Fruit fly (Drosophila melanogaster) whole organism, embryonic: ENCODE measurements around the gene Gem2.

Experiments used
- Abd-B ChIP-seq: fragments of 200-800 bp; sonication (Bioruptor generic); optimal IDR thresholded peaks from 2 replicates; lab custom pipeline; 2018; ENCODE audit warnings: missing biosample characterization, mild to moderate bottlenecking, missing genetic modification characterization, moderate library complexity
- CG10462 ChIP-seq: fragments of 200-800 bp; sonication (Bioruptor generic); optimal IDR thresholded peaks from 2 replicates; lab custom pipeline; 2016; ENCODE audit warnings: missing biosample characterization, missing genetic modification characterization
- CG12071 ChIP-seq: fragments of 200-800 bp; sonication (Bioruptor generic); optimal IDR thresholded peaks from 3 replicates; lab custom pipeline; 2018; ENCODE audit warnings: missing biosample characterization, mild to moderate bottlenecking, missing genetic modification characterization
- CG12744 ChIP-seq: fragments of 200-800 bp; sonication (Bioruptor generic); optimal IDR thresholded peaks from 2 replicates; lab custom pipeline; 2016; ENCODE audit warnings: missing biosample characterization, missing genetic modification characterization
- CG13123 ChIP-seq: fragments of 200-800 bp; sonication (Bioruptor generic); optimal IDR thresholded peaks from 2 replicates; lab custom pipeline; 2016; ENCODE audit warnings: missing biosample characterization, missing genetic modification characterization
- CG14441 ChIP-seq: fragments of 200-800 bp; sonication (Bioruptor generic); IDR thresholded peaks from 2 replicates; pipeline ENCODE4 v1.3.6; 2022; ENCODE audit warnings: missing biosample characterization, missing genetic modification characterization
- CG14860 ChIP-seq: fragments of 200-800 bp; sonication (Bioruptor generic); IDR thresholded peaks from 3 replicates; pipeline ENCODE4 v1.3.6; 2022; ENCODE audit warnings: missing biosample characterization, missing genetic modification characterization; ENCODE audit not compliant: partially characterized antibody
- CG15601 ChIP-seq: fragments of 200-800 bp; sonication (Bioruptor generic); optimal IDR thresholded peaks from 3 replicates; lab custom pipeline; 2019; ENCODE audit warnings: missing biosample characterization, mild to moderate bottlenecking, missing genetic modification characterization, moderate library complexity
- CG16863 ChIP-seq: fragments of 200-800 bp; sonication (Bioruptor generic); optimal IDR thresholded peaks from 3 replicates; lab custom pipeline; 2016; ENCODE audit warnings: missing biosample characterization, missing genetic modification characterization
- CG17385 ChIP-seq: fragments of 200-800 bp; sonication (Bioruptor generic); optimal IDR thresholded peaks from 3 replicates; lab custom pipeline; 2018; ENCODE audit warnings: missing biosample characterization, mild to moderate bottlenecking, missing genetic modification characterization
- CG17612 ChIP-seq: fragments of 200-800 bp; sonication (Bioruptor generic); IDR thresholded peaks from 2 replicates; pipeline ENCODE4 v1.3.6; 2022; ENCODE audit warnings: missing biosample characterization, missing genetic modification characterization
- CG2116 ChIP-seq: fragments of 200-800 bp; sonication (Bioruptor generic); optimal IDR thresholded peaks from 3 replicates; lab custom pipeline; 2018; ENCODE audit warnings: missing biosample characterization, mild to moderate bottlenecking, missing genetic modification characterization
- CG3163 ChIP-seq: fragments of 200-800 bp; sonication (Bioruptor generic); optimal IDR thresholded peaks from 3 replicates; lab custom pipeline; 2016; ENCODE audit warnings: missing biosample characterization, missing genetic modification characterization
- CG32532 ChIP-seq: fragments of 200-800 bp; sonication (Bioruptor generic); IDR thresholded peaks from 2 replicates; pipeline ENCODE4 v1.3.6; 2022; ENCODE audit warnings: missing biosample characterization, missing genetic modification characterization
- CG4424 ChIP-seq: fragments of 200-800 bp; sonication (Bioruptor generic); optimal IDR thresholded peaks from 3 replicates; lab custom pipeline; 2016; ENCODE audit warnings: missing biosample characterization, missing genetic modification characterization
- CG6254 ChIP-seq: fragments of 200-800 bp; sonication (Bioruptor generic); optimal IDR thresholded peaks from 3 replicates; lab custom pipeline; 2017; ENCODE audit warnings: mild to moderate bottlenecking, missing biosample characterization, missing genetic modification reagents, missing genetic modification characterization
- CG6654 ChIP-seq: fragments of 200-800 bp; sonication (Bioruptor generic); optimal IDR thresholded peaks from 2 replicates; lab custom pipeline; 2017; ENCODE audit warnings: missing biosample characterization, mild to moderate bottlenecking, missing genetic modification characterization
- CG6791 ChIP-seq: fragments of 200-800 bp; sonication (Bioruptor generic); IDR thresholded peaks from 3 replicates; pipeline ENCODE4 v1.3.6; 2022; ENCODE audit warnings: missing biosample characterization, missing genetic modification characterization; ENCODE audit not compliant: partially characterized antibody
- CG7271 ChIP-seq: fragments of 200-800 bp; sonication (Bioruptor generic); optimal IDR thresholded peaks from 2 replicates; lab custom pipeline; 2018; ENCODE audit warnings: missing biosample characterization, mild to moderate bottlenecking, missing genetic modification characterization, moderate library complexity
- CG7745 ChIP-seq: fragments of 200-800 bp; sonication (Bioruptor generic); optimal IDR thresholded peaks from 2 replicates; lab custom pipeline; 2018; ENCODE audit warnings: missing biosample characterization, mild to moderate bottlenecking, missing genetic modification characterization, moderate library complexity
- CG7786 ChIP-seq: fragments of 200-800 bp; sonication (Bioruptor generic); optimal IDR thresholded peaks from 2 replicates; lab custom pipeline; 2016; ENCODE audit warnings: missing biosample characterization, missing genetic modification characterization
- CG8089 ChIP-seq: fragments of 200-800 bp; sonication (Bioruptor generic); optimal IDR thresholded peaks from 3 replicates; lab custom pipeline; 2016; ENCODE audit warnings: missing biosample characterization, missing genetic modification characterization
- CG9797 ChIP-seq: fragments of 200-800 bp; sonication (Bioruptor generic); optimal IDR thresholded peaks from 3 replicates; lab custom pipeline; 2018; ENCODE audit warnings: missing biosample characterization, mild to moderate bottlenecking, missing genetic modification characterization
- CkIIα-i1 ChIP-seq: fragments of 200-800 bp; sonication (Bioruptor generic); IDR thresholded peaks from 2 replicates; pipeline ENCODE4 v1.3.6; 2022; ENCODE audit warnings: missing biosample characterization, missing genetic modification characterization
- D19B ChIP-seq: fragments of 200-800 bp; sonication (Bioruptor generic); optimal IDR thresholded peaks from 2 replicates; lab custom pipeline; 2017; ENCODE audit warnings: missing biosample characterization, mild to moderate bottlenecking, missing genetic modification characterization
- Dll ChIP-seq: fragments of 200-800 bp; sonication (Bioruptor generic); IDR thresholded peaks from 4 replicates; pipeline ENCODE4 v1.3.6; 2022; ENCODE audit warnings: missing biosample characterization, missing genetic modification characterization; ENCODE audit not compliant: partially characterized antibody
- Ets65A ChIP-seq: fragments of 200-800 bp; sonication (Bioruptor generic); peaks from one replicate; lab custom pipeline; 2016; ENCODE audit warnings: missing biosample characterization, missing genetic modification characterization
- Fer3 ChIP-seq: fragments of 200-800 bp; sonication (Bioruptor generic); optimal IDR thresholded peaks from 2 replicates; lab custom pipeline; 2018; ENCODE audit warnings: missing biosample characterization, mild to moderate bottlenecking, missing genetic modification characterization, moderate library complexity
- Max ChIP-seq: fragments of 200-800 bp; sonication (Bioruptor generic); optimal IDR thresholded peaks from 2 replicates; lab custom pipeline; 2016; ENCODE audit warnings: missing biosample characterization, mild to moderate bottlenecking, missing genetic modification characterization
- Meics ChIP-seq: fragments of 200-800 bp; sonication (Bioruptor generic); optimal IDR thresholded peaks from 2 replicates; lab custom pipeline; 2017; ENCODE audit warnings: missing biosample characterization, mild to moderate bottlenecking, missing genetic modification characterization
- Six4 ChIP-seq: fragments of 200-800 bp; sonication (Bioruptor generic); optimal IDR thresholded peaks from 2 replicates; lab custom pipeline; 2016; ENCODE audit warnings: missing biosample characterization, missing genetic modification characterization
- YL-1 ChIP-seq: fragments of 200-800 bp; sonication (Bioruptor generic); optimal IDR thresholded peaks from 3 replicates; lab custom pipeline; 2017; ENCODE audit warnings: missing biosample characterization, mild to moderate bottlenecking, missing genetic modification characterization
- bab2 ChIP-seq: fragments of 200-800 bp; sonication (Bioruptor generic); optimal IDR thresholded peaks from 2 replicates; lab custom pipeline; 2016; ENCODE audit warnings: missing biosample characterization, missing genetic modification characterization
- br ChIP-seq: fragments of >200 bp; optimal IDR thresholded peaks from 2 replicates; lab custom pipeline; 2017
- btn ChIP-seq: fragments of 200-800 bp; sonication (Bioruptor generic); optimal IDR thresholded peaks from 2 replicates; lab custom pipeline; 2016; ENCODE audit warnings: missing biosample characterization, missing genetic modification characterization
- ems ChIP-seq: fragments of 200-800 bp; sonication (Bioruptor generic); optimal IDR thresholded peaks from 3 replicates; lab custom pipeline; 2016; ENCODE audit warnings: missing biosample characterization, missing genetic modification characterization
- en ChIP-seq: fragments of 200-800 bp; sonication (Bioruptor generic); optimal IDR thresholded peaks from 2 replicates; lab custom pipeline; 2016; ENCODE audit warnings: missing biosample characterization, missing genetic modification characterization
- ftz-f1 ChIP-seq: fragments of 200-800 bp; sonication (Bioruptor generic); optimal IDR thresholded peaks from 2 replicates; lab custom pipeline; 2016; ENCODE audit warnings: missing biosample characterization, missing genetic modification characterization
- gce ChIP-seq: fragments of 200-800 bp; sonication (Bioruptor generic); IDR thresholded peaks from 3 replicates; pipeline ENCODE4 v1.3.6; 2022; ENCODE audit warnings: missing biosample characterization, missing genetic modification characterization
- grn ChIP-seq: fragments of 200-800 bp; sonication (Bioruptor generic); optimal IDR thresholded peaks from 3 replicates; lab custom pipeline; 2017; ENCODE audit warnings: missing biosample characterization, missing genetic modification characterization
- gro ChIP-seq: fragments of 200-800 bp; sonication (Bioruptor generic); optimal IDR thresholded peaks from 2 replicates; lab custom pipeline; 2016; ENCODE audit warnings: missing biosample characterization, missing genetic modification characterization
- kah ChIP-seq: fragments of 200-800 bp; sonication (Bioruptor generic); optimal IDR thresholded peaks from 2 replicates; lab custom pipeline; 2018; ENCODE audit warnings: missing biosample characterization, mild to moderate bottlenecking, missing genetic modification characterization
- nerfin-2 ChIP-seq: fragments of 200-800 bp; sonication (Bioruptor generic); IDR thresholded peaks from 2 replicates; pipeline ENCODE4 v1.3.6; 2022; ENCODE audit warnings: missing biosample characterization, missing genetic modification characterization; ENCODE audit not compliant: partially characterized antibody
- onecut ChIP-seq: fragments of 200-800 bp; sonication (Bioruptor generic); IDR thresholded peaks from 2 replicates; pipeline ENCODE4 v1.3.6; 2022; ENCODE audit warnings: missing biosample characterization, missing genetic modification characterization
- pita ChIP-seq: fragments of 200-800 bp; sonication (Bioruptor generic); optimal IDR thresholded peaks from 2 replicates; lab custom pipeline; 2017; ENCODE audit warnings: missing biosample characterization, mild to moderate bottlenecking, missing genetic modification characterization
- pros ChIP-seq: fragments of 200-800 bp; sonication (Bioruptor generic); optimal IDR thresholded peaks from 3 replicates; lab custom pipeline; 2019; ENCODE audit warnings: missing biosample characterization, mild to moderate bottlenecking, missing genetic modification characterization, moderate library complexity
- sens ChIP-seq: fragments of 200-800 bp; sonication (Bioruptor generic); peaks from one replicate; lab custom pipeline; 2016; ENCODE audit warnings: missing biosample characterization, missing genetic modification characterization
- sima ChIP-seq: fragments of 200-800 bp; sonication (Bioruptor generic); optimal IDR thresholded peaks from 2 replicates; lab custom pipeline; 2016; ENCODE audit warnings: missing biosample characterization, missing genetic modification characterization
- tap ChIP-seq: fragments of 200-800 bp; optimal IDR thresholded peaks from 3 replicates; lab custom pipeline; 2019; ENCODE audit warnings: missing biosample characterization, mild to moderate bottlenecking, missing genetic modification characterization, moderate library complexity
- tgo ChIP-seq: fragments of 200-800 bp; sonication (Bioruptor generic); IDR thresholded peaks from 3 replicates; pipeline ENCODE4 v1.3.6; 2022; ENCODE audit warnings: missing biosample characterization, missing genetic modification characterization
- ttk ChIP-seq: fragments of 200-800 bp; sonication (Bioruptor generic); IDR thresholded peaks from 2 replicates; pipeline ENCODE4 v2.1.2; 2022; ENCODE audit warnings: missing biosample characterization, missing genetic modification characterization
- wor ChIP-seq: fragments of 200-800 bp; sonication (Bioruptor generic); IDR thresholded peaks from 2 replicates; pipeline ENCODE4 v1.3.6; 2022; ENCODE audit warnings: missing biosample characterization, missing genetic modification characterization
- zfh2 ChIP-seq: fragments of 200-800 bp; sonication (Bioruptor generic); optimal IDR thresholded peaks from 2 replicates; lab custom pipeline; 2016; ENCODE audit warnings: missing biosample characterization, missing genetic modification characterization

Gem2 gene

dm6 chr3L:19097665-19098082 is 2.5 kb downstream of the Gem2 start, which contains the start of the genes Naxd and CG14079 (continued):
- TF ChIP-seq CG7271 (tag; lab: Kevin White, UChicago), result no peak
- no peak for TF ChIP-seq gro
- TF ChIP-seq Six4, result peak; percentile 17
- no peak for TF ChIP-seq ems (GFP tag; lab: Kevin White, UChicago)
- TF ChIP-seq Dll (GFP tag; lab: Robert Waterston, UW), result peak; percentile 39; the same call in 1 of the 4 replicates
- TF ChIP-seq en (GFP tag; lab: Kevin White, UChicago), result no peak
- peak; percentile 60; the same call in 2 of the 3 replicates for TF ChIP-seq tgo
- no peak for TF ChIP-seq onecut (GFP tag; lab: Robert Waterston, UW)
- no peak for TF ChIP-seq CG9797 (GFP tag; lab: Kevin White, UChicago)
- no peak for TF ChIP-seq Max (GFP tag; lab: Kevin White, UChicago)
- TF ChIP-seq sima (GFP tag; lab: Kevin White, UChicago), result no peak
- TF ChIP-seq zfh2 (GFP tag; lab: Kevin White, UChicago), result peak; percentile 42
- TF ChIP-seq grn (GFP tag; lab: Kevin White, UChicago), result no peak
- peak; percentile 41 for TF ChIP-seq Abd-B
- no peak for TF ChIP-seq CG6791 (GFP tag; lab: Robert Waterston, UW)
- TF ChIP-seq CG6254 (GFP tag; lab: Kevin White, UChicago), result no peak
- TF ChIP-seq Meics, result peak; percentile 19
- TF ChIP-seq br (lab: Kevin White, UChicago), result no peak
- TF ChIP-seq CG14441, result peak; percentile 56
- no peak for TF ChIP-seq CG8089 (GFP tag; lab: Kevin White, UChicago)
- no peak for TF ChIP-seq pita
- TF ChIP-seq kah (GFP tag; lab: Kevin White, UChicago), result no peak
- no peak for TF ChIP-seq CG17612 (GFP tag; lab: Robert Waterston, UW)
- peak; percentile 48 for TF ChIP-seq ttk (GFP tag; lab: Robert Waterston, UW)
- peak; percentile 3 for TF ChIP-seq CG3163 (GFP tag; lab: Kevin White, UChicago)
- TF ChIP-seq D19B (GFP tag; lab: Kevin White, UChicago), result no peak
- TF ChIP-seq CG7745 (tag; lab: Kevin White, UChicago), result no peak
- TF ChIP-seq CG6654 (GFP tag; lab: Kevin White, UChicago), result no peak
- peak; percentile 23 for TF ChIP-seq CG7786 (GFP tag; lab: Kevin White, UChicago)
- TF ChIP-seq CG2116, result peak; percentile 46
- TF ChIP-seq CG12744 (GFP tag; lab: Kevin White, UChicago), result no peak
- no peak for TF ChIP-seq CG10462 (GFP tag; lab: Kevin White, UChicago)
- TF ChIP-seq pros, result no peak
- no peak for TF ChIP-seq tap (tag; lab: Kevin White, UChicago)
- TF ChIP-seq Ets65A (GFP tag; lab: Kevin White, UChicago), result peak; percentile 90
- peak; percentile 100 for TF ChIP-seq CG15601 (tag; lab: Kevin White, UChicago)
- TF ChIP-seq YL-1, result no peak
- peak; percentile 40 for TF ChIP-seq Fer3
- no peak for TF ChIP-seq CG12071 (GFP tag; lab: Kevin White, UChicago)
- TF ChIP-seq bab2 (GFP tag; lab: Kevin White, UChicago), result peak; percentile 48
- TF ChIP-seq CG4424 (GFP tag; lab: Kevin White, UChicago), result peak; percentile 38
- no peak for TF ChIP-seq CG32532 (GFP tag; lab: Robert Waterston, UW)
- peak; percentile 24 for TF ChIP-seq CG13123
- TF ChIP-seq CG14860 (GFP tag; lab: Robert Waterston, UW), result no peak
- TF ChIP-seq gce (GFP tag; lab: Robert Waterston, UW), result 0 out of 3 replicates have a peak, but pooled peaks have one; percentile 25
- TF ChIP-seq wor (GFP tag; lab: Robert Waterston, UW), result no peak
- TF ChIP-seq btn (GFP tag; lab: Kevin White, UChicago), result no peak
- TF ChIP-seq CkIIα-i1 (GFP tag; lab: Robert Waterston, UW), result no peak
- TF ChIP-seq nerfin-2 (GFP tag; lab: Robert Waterston, UW), result no peak
- TF ChIP-seq ftz-f1, result no peak
- no peak for TF ChIP-seq CG17385 (GFP tag; lab: Kevin White, UChicago)
- TF ChIP-seq sens (GFP tag; lab: Kevin White, UChicago), result peak; percentile 79
- peak; percentile 8 for TF ChIP-seq CG16863 (GFP tag; lab: Kevin White, UChicago)
